Fruit fly (Drosophila melanogaster): ENCODE results near the gene CG12011.
A peak's percentile ranks its signal among the peaks of the same experiment; 100 is the strongest.

CG12011 gene

DNA sequence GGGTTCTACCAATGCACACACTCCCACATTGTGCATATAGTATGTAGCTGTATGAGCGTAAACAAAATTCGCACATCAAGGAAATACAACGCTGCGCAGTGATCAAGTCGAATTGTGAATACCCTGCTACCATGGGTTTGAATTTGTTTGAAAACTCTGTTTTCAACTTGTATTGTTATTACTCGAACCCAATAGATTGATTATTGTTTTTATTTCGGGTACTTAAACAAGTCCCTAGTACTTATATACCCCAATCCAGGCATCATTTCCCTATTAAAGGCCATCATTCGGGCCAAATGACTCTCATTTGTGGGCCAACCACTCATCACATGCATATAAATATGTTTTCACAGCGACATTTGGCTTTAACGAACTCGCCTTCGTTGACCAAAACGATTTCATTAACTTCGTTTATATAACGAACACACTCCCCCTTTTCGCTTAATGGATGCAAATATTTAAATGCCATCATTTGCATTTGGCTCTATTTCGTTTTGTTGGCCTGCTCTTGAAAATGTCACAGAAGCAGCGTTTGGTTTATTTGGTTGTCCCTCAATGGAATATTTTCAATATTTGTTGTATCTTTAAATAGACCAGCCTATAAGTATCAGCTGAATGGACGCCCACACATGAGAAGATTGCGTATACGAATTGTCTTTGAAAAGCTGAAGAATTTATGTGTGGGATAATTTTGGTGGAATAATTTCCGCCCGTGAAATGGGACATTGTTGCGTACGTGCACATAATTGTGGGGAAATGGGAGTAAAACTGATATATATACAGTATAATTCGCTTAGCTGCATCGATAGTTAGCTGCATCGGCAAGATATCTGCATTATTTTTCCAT is 45.9 kb downstream of the CG12011 start (continued):
- TF ChIP-seq Camta (GFP tag; optimal IDR thresholded peaks at IDR 0.05): peak; percentile 53
- no peak for TF ChIP-seq Sox100B (GFP tag; optimal IDR thresholded peaks at IDR 0.05)
- TF ChIP-seq CG4707 (GFP tag; optimal IDR thresholded peaks at IDR 0.05): no peak
- peak; percentile 26 for TF ChIP-seq Meics (GFP tag; optimal IDR thresholded peaks at IDR 0.05)
- TF ChIP-seq CG4328 (GFP tag; optimal IDR thresholded peaks at IDR 0.05): no peak
- no peak for TF ChIP-seq CG6854 (GFP tag; optimal IDR thresholded peaks at IDR 0.05)
- no peak for TF ChIP-seq Max (GFP tag; optimal IDR thresholded peaks at IDR 0.05)
- TF ChIP-seq CG18764 (GFP tag; optimal IDR thresholded peaks at IDR 0.05): no peak
- TF ChIP-seq CG2120 (GFP tag; optimal IDR thresholded peaks at IDR 0.05): peak; percentile 74
- peak; percentile 40 for TF ChIP-seq Atf-2 (GFP tag; optimal IDR thresholded peaks at IDR 0.05)
- peak; percentile 76 for TF ChIP-seq gem (tag; optimal IDR thresholded peaks at IDR 0.05)
- peak; percentile 60 for TF ChIP-seq bab2 (GFP tag; optimal IDR thresholded peaks at IDR 0.05)
- TF ChIP-seq CG17802 (tag; optimal IDR thresholded peaks at IDR 0.05): no peak
- no peak for TF ChIP-seq CkIIα-i1 (GFP tag; IDR thresholded peaks at IDR 0.05)
- TF ChIP-seq CG18011 (GFP tag; optimal IDR thresholded peaks at IDR 0.05): no peak
- TF ChIP-seq trh (GFP tag; optimal IDR thresholded peaks at IDR 0.05): peak; percentile 57
- TF ChIP-seq CG32772 (GFP tag; IDR thresholded peaks at IDR 0.05): peak; percentile 65; the same call in 1 of the 2 replicates
- peak; percentile 62 to 79 for TF ChIP-seq dpn (GFP tag; optimal IDR thresholded peaks at IDR 0.05)
- TF ChIP-seq usp (GFP tag; optimal IDR thresholded peaks at IDR 0.05): no peak
- no peak for TF ChIP-seq Hand (GFP tag; optimal IDR thresholded peaks at IDR 0.05)
- TF ChIP-seq Ets97D (GFP tag; optimal IDR thresholded peaks at IDR 0.05): peak; percentile 19
- TF ChIP-seq Hmx (GFP tag; optimal IDR thresholded peaks at IDR 0.05): peak; percentile 46
- TF ChIP-seq h (optimal IDR thresholded peaks at IDR 0.05): no peak
- no peak for TF ChIP-seq Vsx1 (GFP tag; optimal IDR thresholded peaks at IDR 0.05)
- peak; percentile 17 for TF ChIP-seq wek (GFP tag; optimal IDR thresholded peaks at IDR 0.05)
- TF ChIP-seq CG8281 (tag; optimal IDR thresholded peaks at IDR 0.05): no peak
- no peak for TF ChIP-seq dmrt11E (tag; optimal IDR thresholded peaks at IDR 0.05)
- peak; percentile 67; the same call in 2 of the 3 replicates for TF ChIP-seq CG2889 (GFP tag; IDR thresholded peaks at IDR 0.05)
- peak; percentile 68 for TF ChIP-seq NfI (GFP tag; optimal IDR thresholded peaks at IDR 0.05)
- TF ChIP-seq pfk (GFP tag; optimal IDR thresholded peaks at IDR 0.05): no peak
- no peak for TF ChIP-seq CG10654 (GFP tag; optimal IDR thresholded peaks at IDR 0.05)
- no peak for TF ChIP-seq CG4854 (GFP tag; optimal IDR thresholded peaks at IDR 0.05)
- TF ChIP-seq lola (GFP tag; optimal IDR thresholded peaks at IDR 0.05): no peak
- peak; percentile 69 for TF ChIP-seq CG7786 (GFP tag; optimal IDR thresholded peaks at IDR 0.05)
- TF ChIP-seq CG6791 (GFP tag; IDR thresholded peaks at IDR 0.05; ENCODE audit: partially characterized antibody): no peak
- no peak for TF ChIP-seq CG16779 (GFP tag; IDR thresholded peaks at IDR 0.05)
- TF ChIP-seq Blimp-1 (GFP tag; optimal IDR thresholded peaks at IDR 0.05): no peak
- TF ChIP-seq inv (GFP tag; IDR thresholded peaks at IDR 0.05; ENCODE audit: partially characterized antibody): no peak
- peak; percentile 82 for TF ChIP-seq seq (GFP tag; IDR thresholded peaks at IDR 0.05)
- peak; percentile 76; the same call in 2 of the 3 replicates for TF ChIP-seq CG11456 (GFP tag; IDR thresholded peaks at IDR 0.05)
- no peak for TF ChIP-seq CG7271 (tag; optimal IDR thresholded peaks at IDR 0.05)
- peak; percentile 77 for TF ChIP-seq sob (GFP tag; IDR thresholded peaks at IDR 0.05)
- peak; percentile 83 for TF ChIP-seq Oli (tag; optimal IDR thresholded peaks at IDR 0.05)
- no peak for TF ChIP-seq Hr39 (optimal IDR thresholded peaks at IDR 0.05)
- no peak for TF ChIP-seq CG15514 (GFP tag; optimal IDR thresholded peaks at IDR 0.05)
- no peak for TF ChIP-seq kah (GFP tag; optimal IDR thresholded peaks at IDR 0.05)
- TF ChIP-seq CG10462 (GFP tag; optimal IDR thresholded peaks at IDR 0.05): peak; percentile 0
- peak; percentile 17 for TF ChIP-seq D19B (GFP tag; optimal IDR thresholded peaks at IDR 0.05)
- no peak for TF ChIP-seq ERR (GFP tag; optimal IDR thresholded peaks at IDR 0.05)
